Worm (Caenorhabditis elegans) whole organism, young adult: ENCODE data around the gene srbc-42.

Source experiments
- B0035.1 ChIP-seq: sonication (generic microtip); optimal IDR thresholded peaks from 2 replicates; lab custom pipeline; 2016; ENCODE audit warnings: missing genetic modification characterization, mild to moderate bottlenecking, missing compliant biosample characterization, missing genotype, missing genetic modification reagents
- D2030.7 ChIP-seq: fragments of 200-800 bp; sonication (Bioruptor generic); IDR thresholded peaks from 2 replicates; pipeline ENCODE4 v1.3.6; 2022; ENCODE audit warnings: missing genetic modification reagents, missing genetic modification characterization, missing compliant biosample characterization
- F49E8.2 ChIP-seq: sonication (generic microtip); optimal IDR thresholded peaks from 3 replicates; lab custom pipeline; 2017; ENCODE audit warnings: missing genetic modification characterization, mild to moderate bottlenecking, missing compliant biosample characterization, antibody characterized with exemption, moderate library complexity; ENCODE audit not compliant: insufficient read depth
- ceh-91 ChIP-seq: fragments of 200-800 bp; sonication (Bioruptor generic); IDR thresholded peaks from 2 replicates; pipeline ENCODE4 v1.3.6; 2022; ENCODE audit warnings: missing genetic modification reagents, missing genetic modification characterization, missing compliant biosample characterization
- ekl-4 ChIP-seq: fragments of 200-800 bp; sonication (Bioruptor generic); IDR thresholded peaks from 2 replicates; pipeline ENCODE4 v1.3.6; 2022; ENCODE audit warnings: missing genetic modification reagents, missing genetic modification characterization, missing compliant biosample characterization
- lin-40 ChIP-seq: sonication (generic microtip); optimal IDR thresholded peaks from 2 replicates; lab custom pipeline; 2016; ENCODE audit warnings: missing genetic modification characterization, mild to moderate bottlenecking, missing compliant biosample characterization, missing genotype, missing genetic modification reagents
- pha-4 ChIP-seq: fragments of 150-350 bp; sonication (generic microtip); optimal IDR thresholded peaks from 2 replicates; lab custom pipeline; 2014; ENCODE audit warnings: missing biosample characterization, missing genetic modification reagents, missing genetic modification characterization
- rpc-1 ChIP-seq, 2 experiments: fragments of 150-350 bp in 1 of 2; sonication (generic microtip) in 1 of 2; optimal IDR thresholded peaks; 2 replicates each; lab custom pipeline; 2014 to 2018; ENCODE audit warnings: missing biosample characterization in 1 of 2, missing genetic modification characterization in 1 of 2, missing genetic modification reagents in 1 of 2, missing genotype in 1 of 2
- sdz-38 ChIP-seq: sonication (generic microtip); optimal IDR thresholded peaks from 2 replicates; lab custom pipeline; 2016; ENCODE audit warnings: missing genotype, missing genetic modification characterization, missing compliant biosample characterization
- snpc-4 ChIP-seq, 5 experiments: fragments of 150-350 bp in 1 of 5; sonication (generic microtip) in 4 of 5; optimal IDR thresholded peaks; 2 replicates each; lab custom pipeline; 2014 to 2018; ENCODE audit warnings: missing genetic modification characterization in 5 of 5, missing biosample characterization in 3 of 5, antibody characterized with exemption in 2 of 5, mild to moderate bottlenecking in 2 of 5, missing compliant biosample characterization in 2 of 5, missing genotype in 2 of 5, moderate library complexity in 2 of 5, missing genetic modification reagents in 1 of 5
- unc-130 ChIP-seq: sonication (generic microtip); optimal IDR thresholded peaks from 2 replicates; lab custom pipeline; 2016; ENCODE audit warnings: missing genetic modification reagents, missing genetic modification characterization, missing compliant biosample characterization
- ztf-25 ChIP-seq: fragments of 200-800 bp; sonication (Bioruptor generic); IDR thresholded peaks from 2 replicates; pipeline ENCODE4 v1.3.6; 2022; ENCODE audit warnings: missing genetic modification reagents, missing genetic modification characterization, missing compliant biosample characterization
- ztf-28 ChIP-seq: fragments of 200-800 bp; sonication (Bioruptor generic); IDR thresholded peaks from 2 replicates; pipeline ENCODE4 v1.3.6; 2022; ENCODE audit warnings: missing genetic modification reagents, missing genetic modification characterization, missing compliant biosample characterization

ce11 chrV:2139918-2140317 lies 51.1 kb downstream of the srbc-42 start, which contains the start of gene F22F7.7:
- no peak for TF ChIP-seq ztf-25 (GFP tag; lab: Robert Waterston, UW)
- no peak for TF ChIP-seq lin-40
- no peak for TF ChIP-seq snpc-4 (GFP tag; optimal IDR thresholded peaks at IDR 0.05; lab: Kevin White, UChicago)
- TF ChIP-seq snpc-4 (tag; optimal IDR thresholded peaks at IDR 0.05; lab: Kevin White, UChicago) = no peak
- no peak for TF ChIP-seq ekl-4 (GFP tag; lab: Robert Waterston, UW)
- TF ChIP-seq ztf-28 (GFP tag; lab: Robert Waterston, UW) = no peak
- TF ChIP-seq sdz-38 (tag; lab: Kevin White, UChicago) = no peak
- TF ChIP-seq pha-4 (tag; lab: Kevin White, UChicago) = no peak
- no peak for TF ChIP-seq D2030.7 (GFP tag; lab: Robert Waterston, UW)
- no peak for TF ChIP-seq unc-130 (GFP tag; lab: Kevin White, UChicago)
- no peak for TF ChIP-seq B0035.1 (tag; lab: Kevin White, UChicago)
- no peak for TF ChIP-seq F49E8.2 (tag; lab: Kevin White, UChicago)
- no peak for TF ChIP-seq rpc-1 (optimal IDR thresholded peaks at IDR 0.05; lab: Kevin White, UChicago)
- no peak for TF ChIP-seq rpc-1 (tag; optimal IDR thresholded peaks at IDR 0.05; lab: Kevin White, UChicago)
- TF ChIP-seq ceh-91 (GFP tag; lab: Robert Waterston, UW) = no peak
